Fruit fly (Drosophila melanogaster) whole organism: ENCODE measurements around the gene Tsen34.

ENCODE experiments used
- CG8478 ChIP-seq: fragments of >200 bp; optimal IDR thresholded peaks from 2 replicates; lab custom pipeline; 2018; ENCODE audit warnings: inconsistent platforms
- Dll ChIP-seq: fragments of >200 bp; optimal IDR thresholded peaks from 2 replicates; lab custom pipeline; 2017
- EcR ChIP-seq, 2 experiments: fragments of >200 bp; optimal IDR thresholded peaks; 2 replicates each; lab custom pipeline; 2017; ENCODE audit warnings: missing biosample characterization in 2 of 2, missing genetic modification characterization in 2 of 2, missing genetic modification reagents in 2 of 2
- pan ChIP-seq: fragments of >200 bp; optimal IDR thresholded peaks from 2 replicates; lab custom pipeline; 2017
- psq ChIP-seq: fragments of >200 bp; optimal IDR thresholded peaks from 2 replicates; lab custom pipeline; 2017
- usp ChIP-seq: fragments of >200 bp; optimal IDR thresholded peaks from 2 replicates; lab custom pipeline; 2017; ENCODE audit warnings: missing biosample characterization, missing genetic modification characterization, mixed read lengths

Gene Tsen34

dm6 chr3L:14784241-14784948 is 22.8 kb upstream of the Tsen34 start:
- TF ChIP-seq CG8478: no peak
- no peak for TF ChIP-seq usp (GFP tag; lab: Kevin White, UChicago)
- no peak for TF ChIP-seq pan
- TF ChIP-seq Dll (lab: Kevin White, UChicago): no peak
- TF ChIP-seq psq (lab: Kevin White, UChicago): no peak
- no peak for TF ChIP-seq EcR (GFP tag; optimal IDR thresholded peaks at IDR 0.05; lab: Kevin White, UChicago)

dm6 chr3L:14783363-14783627 is 21.7 kb upstream of the Tsen34 start:
- TF ChIP-seq psq (lab: Kevin White, UChicago): no peak
- TF ChIP-seq EcR (GFP tag; optimal IDR thresholded peaks at IDR 0.05; lab: Kevin White, UChicago): no peak
- no peak for TF ChIP-seq CG8478
- TF ChIP-seq usp (GFP tag; lab: Kevin White, UChicago): no peak
- no peak for TF ChIP-seq Dll (lab: Kevin White, UChicago)
- no peak for TF ChIP-seq pan

DNA sequence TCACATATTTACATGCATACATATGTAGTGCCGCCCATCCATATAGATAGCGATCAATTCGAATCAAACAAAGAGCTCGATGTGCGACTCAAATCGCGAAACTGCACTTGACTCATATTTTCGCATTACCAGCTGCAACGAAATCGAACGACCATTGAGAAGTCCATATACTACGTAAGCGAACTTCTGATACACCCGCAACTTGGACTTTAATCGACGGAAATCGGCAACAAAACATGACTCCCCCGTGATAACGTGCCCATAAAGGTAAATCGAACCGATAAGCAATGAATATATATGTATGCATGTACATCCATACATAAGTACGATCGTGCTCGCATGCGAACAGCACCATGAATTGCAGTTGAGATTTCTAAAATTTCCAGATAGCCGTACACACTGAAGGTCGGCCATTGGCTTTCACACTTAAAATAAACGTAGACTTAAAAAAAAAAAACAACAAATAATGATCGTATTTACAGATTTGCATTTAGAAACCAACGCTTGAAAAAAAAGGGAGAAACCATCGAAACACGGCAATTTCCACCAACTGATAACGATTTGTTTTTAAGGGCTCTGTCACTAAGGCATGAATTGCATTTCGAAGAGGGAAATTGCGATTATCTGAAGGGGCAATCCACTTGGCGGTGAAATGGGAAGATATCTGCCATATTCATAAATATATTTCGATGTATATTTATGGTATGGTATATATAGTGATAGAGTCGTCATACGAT is 21.1 kb upstream of the Tsen34 start:
- TF ChIP-seq psq (lab: Kevin White, UChicago) (no peak), Dll (lab: Kevin White, UChicago) (no peak), CG8478 (no peak), EcR (GFP tag; optimal IDR thresholded peaks at IDR 0.05; lab: Kevin White, UChicago) (no peak), usp (GFP tag; lab: Kevin White, UChicago) (no peak), pan (no peak)

dm6 chr3L:14781863-14782218 is 20.2 kb upstream of the Tsen34 start:
- TF ChIP-seq usp (GFP tag; lab: Kevin White, UChicago) (no peak), CG8478 (no peak), EcR (GFP tag; optimal IDR thresholded peaks at IDR 0.05; lab: Kevin White, UChicago) (no peak), Dll (lab: Kevin White, UChicago) (no peak), psq (lab: Kevin White, UChicago) (no peak), pan (no peak)

DNA sequence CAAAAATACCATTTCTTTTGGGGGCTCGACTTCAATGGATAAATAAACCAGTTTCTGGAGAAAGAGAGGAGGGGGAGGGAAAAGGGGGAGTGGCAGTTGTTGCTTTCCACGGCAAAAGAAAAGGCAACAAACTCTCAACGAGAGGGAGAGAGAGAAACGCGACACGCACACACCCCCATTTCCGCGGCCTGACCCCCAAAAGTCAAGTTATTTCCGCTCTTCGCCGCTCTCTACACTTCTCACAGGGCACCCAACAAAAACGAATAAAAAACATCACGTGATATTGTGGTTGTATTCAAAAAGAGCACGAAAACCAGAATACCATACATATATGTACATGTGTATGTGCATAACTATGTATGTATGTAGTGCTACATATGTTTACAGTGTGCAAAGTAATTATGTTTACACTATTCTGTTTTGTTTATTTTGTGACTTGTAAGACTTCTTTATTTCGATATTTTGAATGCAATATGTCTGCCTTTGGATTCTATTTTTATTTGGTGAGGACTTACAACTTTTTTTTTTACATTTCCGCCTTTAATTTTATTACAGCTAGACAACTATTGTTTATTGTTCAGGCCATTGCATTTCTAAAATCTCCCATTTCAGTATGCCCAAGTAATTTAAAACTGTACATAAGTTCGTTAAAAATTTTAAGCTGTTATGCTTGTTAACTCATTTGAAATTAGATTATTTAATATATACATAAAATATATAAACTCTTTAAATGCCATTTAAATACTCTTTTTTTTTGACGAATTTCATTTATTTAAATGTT is 19.6 kb upstream of the Tsen34 start:
- TF ChIP-seq psq (lab: Kevin White, UChicago) (no peak), usp (GFP tag; lab: Kevin White, UChicago) (no peak), CG8478 (no peak), pan (no peak), Dll (lab: Kevin White, UChicago) (no peak), EcR (GFP tag; optimal IDR thresholded peaks at IDR 0.05; lab: Kevin White, UChicago) (peak; percentile 59 to 86)

DNA sequence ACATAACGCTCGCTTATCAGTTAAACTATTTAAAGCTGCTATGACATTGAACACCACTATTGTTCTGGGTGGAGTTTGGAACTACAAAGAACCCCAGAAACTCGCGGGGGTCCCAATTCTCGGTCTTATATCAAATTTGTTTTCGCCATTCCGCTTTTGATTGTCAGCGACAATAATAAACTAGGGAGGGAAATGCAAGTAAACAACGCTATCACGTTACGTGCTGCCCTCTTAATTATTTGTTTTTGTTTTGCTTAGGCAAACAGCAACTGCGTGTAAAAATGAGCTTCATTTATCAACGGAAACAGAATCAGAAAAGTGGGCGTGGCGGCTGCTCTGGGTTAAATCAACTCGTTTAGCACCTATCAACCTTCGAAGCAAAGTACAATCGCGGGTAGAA is 18.5 kb upstream of the Tsen34 start:
- TF ChIP-seq Dll (lab: Kevin White, UChicago): no peak
- TF ChIP-seq pan: no peak

DNA sequence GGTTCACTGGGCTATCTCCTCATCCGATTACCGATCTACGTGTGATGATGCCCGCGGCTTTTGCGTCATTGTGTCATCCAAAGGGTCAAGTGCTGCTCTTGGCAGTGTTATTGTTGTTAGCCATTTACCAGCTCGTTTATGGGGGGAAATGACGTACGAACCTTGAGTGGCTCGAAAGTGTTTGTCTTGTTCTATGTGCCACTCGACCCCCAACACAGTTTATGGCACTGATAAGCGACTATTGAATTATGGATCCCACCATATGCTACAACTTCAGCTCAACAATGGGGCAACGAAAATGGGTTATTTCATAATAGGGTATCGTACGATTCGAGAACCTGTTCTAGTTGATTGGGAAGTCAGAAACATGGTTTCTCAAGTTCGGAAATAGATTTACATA is 17.6 kb upstream of the Tsen34 start:
- no peak for TF ChIP-seq EcR (GFP tag; optimal IDR thresholded peaks at IDR 0.05; lab: Kevin White, UChicago)
- TF ChIP-seq Dll (lab: Kevin White, UChicago): no peak
- TF ChIP-seq psq (lab: Kevin White, UChicago): no peak
- TF ChIP-seq pan: no peak
- TF ChIP-seq usp (GFP tag; lab: Kevin White, UChicago): no peak
- no peak for TF ChIP-seq CG8478

DNA sequence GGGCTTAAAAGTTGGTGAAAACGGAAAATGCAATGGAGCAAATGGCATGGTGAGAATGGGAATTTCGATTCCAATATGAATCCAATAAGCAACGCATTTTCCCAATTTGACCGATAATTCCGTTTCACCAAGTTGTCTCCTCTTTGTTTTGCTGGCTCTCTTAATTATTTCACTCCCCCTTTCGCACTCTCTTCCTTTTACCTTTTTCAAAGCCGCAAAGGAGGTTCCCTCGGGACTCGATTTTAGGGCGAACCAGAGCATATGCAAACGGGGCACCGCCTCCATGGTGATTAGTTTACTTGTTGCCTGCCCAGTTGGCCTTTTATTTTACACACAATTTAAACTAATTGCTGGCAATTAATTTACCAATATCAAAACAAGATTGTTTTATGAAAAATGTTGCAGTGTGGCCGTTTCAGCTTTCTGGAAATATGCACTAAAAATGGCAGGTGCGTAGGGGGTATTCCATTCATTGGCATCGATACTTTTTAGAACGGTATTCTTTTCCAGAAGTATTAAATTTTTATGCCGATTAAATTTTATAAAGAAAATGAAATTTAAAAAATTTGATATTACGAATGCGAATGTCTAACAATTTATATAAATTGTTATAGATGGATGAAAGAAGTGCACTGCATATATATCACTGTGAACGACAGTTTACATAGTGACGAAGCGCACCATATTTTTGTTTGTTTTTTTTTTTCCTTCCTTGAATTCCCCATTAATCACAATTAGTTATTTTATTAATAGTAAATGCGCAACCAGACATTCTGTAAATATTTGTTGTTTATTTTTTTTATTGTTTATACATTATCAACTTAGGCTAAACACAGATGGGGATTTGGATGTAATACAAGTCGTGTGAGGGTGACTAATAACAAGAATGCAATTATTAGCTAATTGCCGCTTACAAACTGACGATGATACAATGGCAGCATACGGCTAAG is 14.3 kb upstream of the Tsen34 start, which contains the start of gene mop:
TSS of gene mop (minus strand) at position 419 of the 950 bp plus-strand sequence.
- TF ChIP-seq EcR (GFP tag; optimal IDR thresholded peaks at IDR 0.05; lab: Kevin White, UChicago) (no peak), psq (lab: Kevin White, UChicago) (no peak), pan (no peak), CG8478 (no peak), Dll (lab: Kevin White, UChicago) (no peak), usp (GFP tag; lab: Kevin White, UChicago) (no peak)

DNA sequence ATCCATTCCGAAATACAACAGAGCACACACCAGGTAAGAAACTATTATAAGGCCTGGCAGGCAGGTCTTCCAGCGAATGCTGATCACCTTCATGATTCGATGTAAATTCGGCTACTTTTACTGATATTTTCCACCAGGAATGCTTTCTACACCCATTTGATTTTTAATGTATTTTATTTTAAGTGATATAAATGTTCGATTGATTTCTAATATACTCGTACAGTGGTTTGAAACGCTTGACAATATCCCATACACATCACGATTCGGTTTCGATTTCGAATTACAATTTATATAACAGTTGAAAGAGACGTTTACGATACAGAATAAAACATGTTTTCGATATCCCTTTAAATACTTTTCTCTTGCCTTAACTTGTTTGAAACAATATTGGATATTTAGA is 7.5 kb upstream of the Tsen34 start, which contains the start of gene Mgat4b:
TSS of gene Mgat4b (minus strand) at position 101 of the 400 bp plus-strand sequence.
- no peak for TF ChIP-seq CG8478
- TF ChIP-seq psq (lab: Kevin White, UChicago): no peak
- TF ChIP-seq Dll (lab: Kevin White, UChicago): no peak
- no peak for TF ChIP-seq EcR (GFP tag; optimal IDR thresholded peaks at IDR 0.05; lab: Kevin White, UChicago)
- no peak for TF ChIP-seq pan
- no peak for TF ChIP-seq usp (GFP tag; lab: Kevin White, UChicago)

dm6 chr3L:14760949-14761348 is 695 bp downstream of the Tsen34 start, which contains the start of gene Trl:
Trl (minus strand) TSS chr3L:14761049.
- TF ChIP-seq pan (no peak), Dll (lab: Kevin White, UChicago) (no peak), EcR (GFP tag; optimal IDR thresholded peaks at IDR 0.05; lab: Kevin White, UChicago) (no peak), CG8478 (no peak), psq (lab: Kevin White, UChicago) (no peak), usp (GFP tag; lab: Kevin White, UChicago) (no peak)
